Fruit fly (Drosophila melanogaster): Measurements from ENCODE around the gene gzl.

gzl gene

DNA sequence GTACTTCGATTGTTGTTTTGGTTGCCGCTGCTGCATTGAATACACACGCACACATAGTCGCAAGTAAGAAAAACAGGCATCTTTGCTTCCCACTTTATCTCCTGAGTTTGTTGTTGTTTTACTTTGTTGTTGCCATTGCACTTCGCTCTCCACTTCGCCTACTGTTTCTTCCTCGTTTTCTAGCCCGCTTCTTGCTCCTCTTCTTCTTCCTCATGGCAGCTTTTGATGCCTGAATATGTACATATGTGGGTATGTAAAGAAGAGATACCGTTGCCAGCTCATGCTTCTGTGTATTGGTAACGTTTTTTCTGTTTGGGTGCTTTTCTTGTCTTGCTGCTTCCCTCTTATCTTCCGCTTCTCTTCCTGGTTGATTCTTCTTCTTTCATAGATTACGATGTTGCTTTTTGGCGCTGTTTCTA is 26.4 kb downstream of the gzl start (continued):
- TF ChIP-seq CG7372 (GFP tag; IDR thresholded peaks at IDR 0.05) (0 out of 2 replicates have a peak, but pooled peaks have one; percentile 8), Pdp1 (GFP tag; optimal IDR thresholded peaks at IDR 0.05) (no peak), Chrac-16 (GFP tag; optimal IDR thresholded peaks at IDR 0.05) (no peak), abd-A (tag; optimal IDR thresholded peaks at IDR 0.05) (no peak), CG12942 (GFP tag; optimal IDR thresholded peaks at IDR 0.05) (no peak), Dad (GFP tag; optimal IDR thresholded peaks at IDR 0.05) (no peak), CG6254 (GFP tag; optimal IDR thresholded peaks at IDR 0.05) (no peak), CG8924 (tag; optimal IDR thresholded peaks at IDR 0.05) (peak; percentile 21), CG9797 (GFP tag; optimal IDR thresholded peaks at IDR 0.05) (no peak), CG15479 (GFP tag; optimal IDR thresholded peaks at IDR 0.05) (peak; percentile 15), CG11696 (GFP tag; IDR thresholded peaks at IDR 0.05) (no peak), CG2712 (tag; optimal IDR thresholded peaks at IDR 0.05) (peak; percentile 13), CG34376 (GFP tag; optimal IDR thresholded peaks at IDR 0.05) (no peak), CG4854 (GFP tag; optimal IDR thresholded peaks at IDR 0.05) (no peak), H2.0 (GFP tag; IDR thresholded peaks at IDR 0.05) (no peak), zfh2 (GFP tag; optimal IDR thresholded peaks at IDR 0.05) (no peak), CG5245 (GFP tag; optimal IDR thresholded peaks at IDR 0.05) (no peak), CG18262 (tag; optimal IDR thresholded peaks at IDR 0.05) (no peak), vvl (GFP tag; IDR thresholded peaks at IDR 0.05) (no peak; the same call in 1 of the 2 replicates), bbx (GFP tag; IDR thresholded peaks at IDR 0.05; ENCODE audit: partially characterized antibody) (no peak), CG2875 (GFP tag; optimal IDR thresholded peaks at IDR 0.05) (no peak), NK7.1 (GFP tag; optimal IDR thresholded peaks at IDR 0.05) (no peak), Dek (tag; optimal IDR thresholded peaks at IDR 0.05) (no peak), CG9609 (GFP tag; optimal IDR thresholded peaks at IDR 0.05) (no peak), Ptx1 (GFP tag; IDR thresholded peaks at IDR 0.05) (no peak), Asciz (GFP tag; optimal IDR thresholded peaks at IDR 0.05) (no peak), Hmr (GFP tag; optimal IDR thresholded peaks at IDR 0.05) (no peak), dm (GFP tag; optimal IDR thresholded peaks at IDR 0.05) (no peak), zfh1 (GFP tag; IDR thresholded peaks at IDR 0.05) (0 out of 3 replicates have a peak, but pooled peaks have one; percentile 21), nau (GFP tag; optimal IDR thresholded peaks at IDR 0.05) (no peak), onecut (GFP tag; IDR thresholded peaks at IDR 0.05) (peak; percentile 8; the same call in 1 of the 2 replicates), D19A (tag; optimal IDR thresholded peaks at IDR 0.05) (no peak), Dref (GFP tag; IDR thresholded peaks at IDR 0.05) (no peak), Rx (GFP tag; IDR thresholded peaks at IDR 0.05) (no peak), CG12236 (GFP tag; optimal IDR thresholded peaks at IDR 0.05) (no peak), E2f2 (GFP tag; IDR thresholded peaks at IDR 0.05) (no peak), disco-r (GFP tag; optimal IDR thresholded peaks at IDR 0.05) (no peak), unc-4 (GFP tag; IDR thresholded peaks at IDR 0.05; ENCODE audit: partially characterized antibody) (no peak), fd96Cb (tag; optimal IDR thresholded peaks at IDR 0.05) (no peak), CG11247 (GFP tag; IDR thresholded peaks at IDR 0.05) (no peak), Dp (GFP tag; optimal IDR thresholded peaks at IDR 0.05) (no peak), yki (optimal IDR thresholded peaks at IDR 0.05) (no peak), mam (GFP tag; optimal IDR thresholded peaks at IDR 0.05) (no peak), Elba2 (GFP tag; optimal IDR thresholded peaks at IDR 0.05) (no peak), nerfin-1 (tag; optimal IDR thresholded peaks at IDR 0.05) (peak; percentile 6), HLHmδ (GFP tag; optimal IDR thresholded peaks at IDR 0.05) (peak; percentile 24), dimm (GFP tag; IDR thresholded peaks at IDR 0.05) (no peak), CG7963 (GFP tag; IDR thresholded peaks at IDR 0.05; ENCODE audit: partially characterized antibody) (no peak), Gsc (GFP tag; IDR thresholded peaks at IDR 0.05) (no peak), Dbx (GFP tag; IDR thresholded peaks at IDR 0.05) (no peak), mirr (GFP tag; optimal IDR thresholded peaks at IDR 0.05) (no peak), CG34422 (GFP tag; IDR thresholded peaks at IDR 0.05) (0 out of 3 replicates have a peak, but pooled peaks have one; percentile 12)
